Worm (Caenorhabditis elegans): ENCODE measurements around the gene mecr-1.

Gene mecr-1

ce11 chrII:13165683-13166259 is 21.3 kb downstream of the mecr-1 start, which contains the start of gene moe-3:
Gene moe-3, minus strand, starts transcription at chrII:13165733.
- TF ChIP-seq B0336.3 (GFP tag; IDR thresholded peaks at IDR 0.05) (0 out of 2 replicates have a peak, but pooled peaks have one; percentile 19), madf-3 (GFP tag; IDR thresholded peaks at IDR 0.05) (no peak), mcd-1 (GFP tag; IDR thresholded peaks at IDR 0.05) (peak; percentile 23; the same call in 1 of the 2 replicates), dox-1 (GFP tag; IDR thresholded peaks at IDR 0.05) (0 out of 2 replicates have a peak, but pooled peaks have one; percentile 27), mes-4 (tag; optimal IDR thresholded peaks at IDR 0.05) (no peak), nhr-120 (GFP tag; IDR thresholded peaks at IDR 0.05) (no peak), attf-5 (GFP tag; optimal IDR thresholded peaks at IDR 0.05) (peak; percentile 51), ztf-25 (GFP tag; IDR thresholded peaks at IDR 0.05) (no peak), nhr-80 (tag; optimal IDR thresholded peaks at IDR 0.05) (peak; percentile 73), cebp-1 (GFP tag; IDR thresholded peaks at IDR 0.05) (no peak), cebp-1 (tag; optimal IDR thresholded peaks at IDR 0.05) (peak; percentile 55), ztf-6 (GFP tag; IDR thresholded peaks at IDR 0.05) (no peak)

DNA sequence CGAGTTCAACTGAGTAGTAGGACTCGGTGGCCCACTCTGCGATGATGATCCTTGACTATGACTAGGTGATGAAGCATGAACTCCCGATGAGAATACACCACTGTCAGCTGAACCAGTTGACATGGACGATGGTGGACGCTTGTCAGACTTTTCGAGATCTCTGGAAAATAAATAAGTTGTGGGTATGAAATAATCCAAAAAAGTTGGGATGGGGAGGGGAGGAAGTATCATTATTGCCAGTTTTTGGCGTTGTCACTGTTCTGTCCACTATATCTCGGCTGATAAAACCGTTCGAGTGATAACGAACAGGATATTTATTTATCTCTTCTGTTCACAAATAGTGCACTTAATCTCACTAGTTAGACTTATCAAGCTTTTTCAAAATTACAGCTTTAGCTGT is 23.1 kb downstream of the mecr-1 start:
- TF ChIP-seq attf-5 (GFP tag; optimal IDR thresholded peaks at IDR 0.05): peak; percentile 6
- no peak for TF ChIP-seq akir-1 (GFP tag; optimal IDR thresholded peaks at IDR 0.05)

DNA sequence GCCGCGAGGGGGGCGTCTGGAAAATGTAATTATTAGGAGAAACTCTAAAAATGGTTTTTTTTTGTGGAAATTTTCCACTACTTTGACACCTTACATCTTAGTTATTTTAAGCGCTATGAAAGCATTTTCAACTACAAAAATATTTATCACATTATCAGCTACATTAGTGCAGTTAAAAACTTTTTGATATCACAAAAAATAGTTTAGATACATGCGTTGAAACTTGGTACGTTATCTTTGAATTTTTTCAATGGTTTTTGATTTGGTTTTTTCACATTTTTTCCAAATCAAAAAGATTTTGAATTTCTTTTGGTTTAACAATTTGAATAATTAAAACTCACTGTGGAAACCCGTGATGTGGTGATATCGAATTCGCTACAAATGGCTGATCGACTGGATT is 24.1 kb downstream of the mecr-1 start:
- no peak for TF ChIP-seq madf-8 (GFP tag; conservative IDR thresholded peaks at IDR 0.05)
- no peak for TF ChIP-seq egl-18 (GFP tag; IDR thresholded peaks at IDR 0.05)
- no peak for TF ChIP-seq snpc-1.1 (tag; optimal IDR thresholded peaks at IDR 0.05; ENCODE audit: insufficient read depth)
- no peak for TF ChIP-seq chd-7 (tag; optimal IDR thresholded peaks at IDR 0.05)

- TF ChIP-seq cebp-1 (GFP tag; IDR thresholded peaks at IDR 0.05) (no peak), cebp-1 (tag; optimal IDR thresholded peaks at IDR 0.05) (peak; percentile 38), F37B4.10 (GFP tag; IDR thresholded peaks at IDR 0.05) (0 out of 2 replicates have a peak, but pooled peaks have one; percentile 49), nhr-120 (GFP tag; IDR thresholded peaks at IDR 0.05) (no peak), lin-40 (tag; optimal IDR thresholded peaks at IDR 0.05) (no peak)
Observed at ce11 chrII:13159869-13160268, 27.2 kb downstream of the mecr-1 start.

ce11 chrII:13156971-13157370 is 30.1 kb downstream of the mecr-1 start, which contains the start of the genes hpr-17 and F32A11.1:
Gene hpr-17, minus strand, starts transcription at chrII:13157047.
Gene F32A11.1, plus strand, starts transcription at chrII:13157329.
- 0 out of 2 replicates have a peak, but pooled peaks have one; percentile 42 for TF ChIP-seq hmg-20 (GFP tag; IDR thresholded peaks at IDR 0.05)
- peak; percentile 70 for TF ChIP-seq attf-3 (GFP tag; conservative IDR thresholded peaks at IDR 0.05)
- peak; percentile 74 for TF ChIP-seq B0336.3 (GFP tag; IDR thresholded peaks at IDR 0.05)
- no peak for TF ChIP-seq nhr-179 (tag; optimal IDR thresholded peaks at IDR 0.05)
- no peak for TF ChIP-seq ztf-6 (GFP tag; IDR thresholded peaks at IDR 0.05)
- no peak for TF ChIP-seq mes-4 (tag; optimal IDR thresholded peaks at IDR 0.05)
- TF ChIP-seq tbp1 (GFP tag; optimal IDR thresholded peaks at IDR 0.05): peak; percentile 52
- TF ChIP-seq attf-5 (GFP tag; optimal IDR thresholded peaks at IDR 0.05): peak; percentile 39
- peak; percentile 64 for TF ChIP-seq lsl-1 (GFP tag; optimal IDR thresholded peaks at IDR 0.05)
- no peak for TF ChIP-seq F10E7.11 (tag; optimal IDR thresholded peaks at IDR 0.05)
- no peak for TF ChIP-seq F39B2.1 (GFP tag; IDR thresholded peaks at IDR 0.05)
- TF ChIP-seq bed-1 (GFP tag; IDR thresholded peaks at IDR 0.05): no peak
- TF ChIP-seq sea-2 (GFP tag; IDR thresholded peaks at IDR 0.05): no peak
- peak; percentile 77 for TF ChIP-seq madf-6 (GFP tag; IDR thresholded peaks at IDR 0.05)
- TF ChIP-seq hlh-26 (GFP tag; conservative IDR thresholded peaks at IDR 0.05): no peak
- no peak for TF ChIP-seq zim-3 (tag; optimal IDR thresholded peaks at IDR 0.05)
- no peak for TF ChIP-seq nhr-120 (GFP tag; IDR thresholded peaks at IDR 0.05)
- TF ChIP-seq nfya-1 (tag; optimal IDR thresholded peaks at IDR 0.05; ENCODE audit: borderline replicate concordance, insufficient read depth): no peak
- TF ChIP-seq K11D2.4 (GFP tag; IDR thresholded peaks at IDR 0.05): peak; percentile 80
- TF ChIP-seq ceh-91 (GFP tag; IDR thresholded peaks at IDR 0.05): no peak
- no peak for TF ChIP-seq egrh-3 (GFP tag; IDR thresholded peaks at IDR 0.05)
- TF ChIP-seq egl-44 (GFP tag; IDR thresholded peaks at IDR 0.05): peak; percentile 46; the same call in 1 of the 2 replicates
- no peak for TF ChIP-seq cebp-1 (GFP tag; IDR thresholded peaks at IDR 0.05)
- TF ChIP-seq cebp-1 (tag; optimal IDR thresholded peaks at IDR 0.05): peak; percentile 71
- TF ChIP-seq snpc-4 (GFP tag; optimal IDR thresholded peaks at IDR 0.05): peak; percentile 40
- TF ChIP-seq snpc-4 (tag; optimal IDR thresholded peaks at IDR 0.05): peak; percentile 47 to 78 (median 62)
- TF ChIP-seq hsf-1 (GFP tag; IDR thresholded peaks at IDR 0.05): 0 out of 2 replicates have a peak, but pooled peaks have one; percentile 40
- no peak for TF ChIP-seq F49E8.2 (tag; optimal IDR thresholded peaks at IDR 0.05; ENCODE audit: insufficient read depth)

All from whole organism, young adult.